Worm (Caenorhabditis elegans): ENCODE results near the gene coh-3.

coh-3 gene

ce11 chrV:14436195-14436594 is 21.0 kb upstream of the coh-3 start:
- TF ChIP-seq attf-6 (GFP tag; IDR thresholded peaks at IDR 0.05) (no peak), Y67H2A.10 (GFP tag; conservative IDR thresholded peaks at IDR 0.05) (no peak), F55B11.4 (tag; optimal IDR thresholded peaks at IDR 0.05; ENCODE audit: borderline replicate concordance, insufficient read depth) (no peak), akir-1 (GFP tag; optimal IDR thresholded peaks at IDR 0.05) (no peak), B0261.1 (tag; optimal IDR thresholded peaks at IDR 0.05) (no peak), pha-4 (tag; optimal IDR thresholded peaks at IDR 0.05) (no peak), nfya-2 (GFP tag; IDR thresholded peaks at IDR 0.05) (no peak), Y53F4B.3 (GFP tag; IDR thresholded peaks at IDR 0.05) (no peak), ceh-27 (GFP tag; optimal IDR thresholded peaks at IDR 0.05) (no peak), lsy-27 (tag; optimal IDR thresholded peaks at IDR 0.05; ENCODE audit: borderline replicate concordance, insufficient read depth) (no peak), nhr-179 (tag; optimal IDR thresholded peaks at IDR 0.05) (no peak), chd-7 (tag; optimal IDR thresholded peaks at IDR 0.05) (no peak), hmg-20 (GFP tag; IDR thresholded peaks at IDR 0.05) (no peak), rcor-1 (GFP tag; IDR thresholded peaks at IDR 0.05) (no peak), lin-54 (GFP tag; optimal IDR thresholded peaks at IDR 0.05) (no peak), hlh-26 (GFP tag; conservative IDR thresholded peaks at IDR 0.05) (no peak), Y95B8A.8 (GFP tag; IDR thresholded peaks at IDR 0.05) (no peak), lin-40 (tag; optimal IDR thresholded peaks at IDR 0.05) (no peak), snpc-1.1 (tag; optimal IDR thresholded peaks at IDR 0.05; ENCODE audit: insufficient read depth) (no peak)

DNA sequence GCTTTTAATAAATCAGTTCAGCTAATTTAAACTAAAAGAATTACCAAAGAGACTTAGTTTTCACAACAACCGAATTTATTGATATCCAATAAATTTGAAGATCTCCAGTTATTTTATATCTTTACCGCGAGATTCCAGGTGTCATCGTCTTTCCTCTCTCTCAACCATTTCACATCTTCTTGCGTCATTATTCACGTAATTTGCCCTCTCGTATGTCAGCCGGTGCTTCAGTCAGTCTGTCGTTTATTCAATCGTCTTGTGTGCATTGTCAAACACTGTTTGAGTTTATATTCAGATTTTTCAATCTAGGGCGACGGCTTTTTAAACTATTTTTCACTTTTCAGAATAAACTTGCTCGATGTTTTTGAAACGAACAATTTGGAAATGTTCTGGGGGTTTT is 19.9 kb upstream of the coh-3 start:
- TF ChIP-seq nfya-2 (GFP tag; IDR thresholded peaks at IDR 0.05): no peak
- TF ChIP-seq ets-4 (GFP tag; optimal IDR thresholded peaks at IDR 0.05): no peak
- TF ChIP-seq egl-44 (GFP tag; IDR thresholded peaks at IDR 0.05): no peak
- TF ChIP-seq hrde-1 (tag; optimal IDR thresholded peaks at IDR 0.05; ENCODE audit: borderline replicate concordance): no peak
- no peak for TF ChIP-seq unc-130 (GFP tag; optimal IDR thresholded peaks at IDR 0.05)
- TF ChIP-seq mel-28 (tag; optimal IDR thresholded peaks at IDR 0.05; ENCODE audit: borderline replicate concordance): no peak
- no peak for TF ChIP-seq egl-18 (GFP tag; IDR thresholded peaks at IDR 0.05)
- no peak for TF ChIP-seq ceh-40 (GFP tag; IDR thresholded peaks at IDR 0.05)
- no peak for TF ChIP-seq hlh-26 (GFP tag; conservative IDR thresholded peaks at IDR 0.05)
- no peak for TF ChIP-seq nhr-90 (tag; optimal IDR thresholded peaks at IDR 0.05)
- no peak for TF ChIP-seq lin-35 (GFP tag; optimal IDR thresholded peaks at IDR 0.05)
- TF ChIP-seq attf-6 (GFP tag; IDR thresholded peaks at IDR 0.05): no peak
- no peak for TF ChIP-seq cebp-1 (GFP tag; IDR thresholded peaks at IDR 0.05)
- no peak for TF ChIP-seq cebp-1 (tag; optimal IDR thresholded peaks at IDR 0.05)
- no peak for TF ChIP-seq lin-54 (GFP tag; optimal IDR thresholded peaks at IDR 0.05)

DNA sequence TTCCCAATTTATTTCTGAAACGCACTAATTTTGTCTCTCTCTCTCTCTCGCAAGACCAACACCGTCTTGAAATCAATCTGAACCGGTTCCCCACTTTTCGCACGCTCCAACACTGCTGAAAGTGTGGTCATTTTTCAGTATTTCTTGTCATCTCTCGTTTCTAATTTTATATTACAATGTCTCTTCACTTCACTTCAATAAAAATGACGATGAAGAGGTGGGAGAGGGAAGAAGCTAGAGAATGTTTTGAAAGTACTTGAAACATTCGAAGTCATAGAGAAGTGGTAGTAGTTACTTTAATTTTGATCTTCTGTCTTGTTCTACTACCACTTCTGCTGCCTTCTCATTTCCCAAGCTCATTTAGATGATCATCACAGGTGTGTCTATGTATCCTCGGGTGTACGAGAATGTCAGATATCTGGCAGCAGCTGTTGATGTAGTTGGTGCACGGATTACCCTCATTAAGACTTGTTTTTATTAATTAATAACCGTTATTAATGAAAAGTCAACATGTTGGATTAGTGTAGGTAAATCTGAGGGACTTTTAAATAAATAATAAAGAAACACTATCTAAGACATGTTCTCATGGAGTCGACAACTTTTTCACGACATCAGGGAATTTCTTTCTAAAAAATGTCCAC is 19.0 kb upstream of the coh-3 start:
- no peak for TF ChIP-seq athp-1 (tag; optimal IDR thresholded peaks at IDR 0.05)
- no peak for TF ChIP-seq Y67H2A.10 (GFP tag; conservative IDR thresholded peaks at IDR 0.05)
- no peak for TF ChIP-seq F49E8.2 (tag; optimal IDR thresholded peaks at IDR 0.05; ENCODE audit: insufficient read depth)
- TF ChIP-seq F33H1.4 (GFP tag; IDR thresholded peaks at IDR 0.05): no peak
- no peak for TF ChIP-seq T07F8.4 (tag; optimal IDR thresholded peaks at IDR 0.05)
- no peak for TF ChIP-seq akir-1 (GFP tag; optimal IDR thresholded peaks at IDR 0.05)
- no peak for TF ChIP-seq attf-3 (GFP tag; conservative IDR thresholded peaks at IDR 0.05)
